Fruit fly (Drosophila melanogaster) whole organism, pupa: ENCODE measurements around the gene mey.

Experiments used
- CG10348 ChIP-seq: fragments of 200-800 bp; sonication (Bioruptor generic); IDR thresholded peaks from 2 replicates; pipeline ENCODE4 v1.3.6; 2022; ENCODE audit warnings: missing biosample characterization, missing genetic modification characterization
- CG12605 ChIP-seq: fragments of 200-800 bp; sonication (Bioruptor generic); IDR thresholded peaks from 2 replicates; pipeline ENCODE4 v1.3.6; 2022; ENCODE audit warnings: missing biosample characterization, missing genetic modification characterization
- CG13204 ChIP-seq: fragments of 200-800 bp; sonication (Bioruptor generic); optimal IDR thresholded peaks from 2 replicates; lab custom pipeline; 2018; ENCODE audit warnings: missing biosample characterization, mild to moderate bottlenecking, missing genetic modification characterization, moderate library complexity
- CG14655 ChIP-seq: fragments of 200-800 bp; sonication (Bioruptor generic); optimal IDR thresholded peaks from 3 replicates; lab custom pipeline; 2017; ENCODE audit warnings: mild to moderate bottlenecking, missing biosample characterization, missing genetic modification reagents, missing genetic modification characterization
- CG15710 ChIP-seq: fragments of 200-800 bp; sonication (Bioruptor generic); optimal IDR thresholded peaks from 2 replicates; lab custom pipeline; 2018; ENCODE audit warnings: missing biosample characterization, mild to moderate bottlenecking, missing genetic modification characterization, moderate library complexity
- CG17806 ChIP-seq: fragments of 200-800 bp; sonication (Bioruptor generic); optimal IDR thresholded peaks from 2 replicates; lab custom pipeline; 2018; ENCODE audit warnings: missing biosample characterization, mild to moderate bottlenecking, missing genetic modification characterization, moderate library complexity
- CG32121 ChIP-seq: fragments of 200-800 bp; sonication (Bioruptor generic); IDR thresholded peaks from 2 replicates; pipeline ENCODE4 v1.3.6; 2022; ENCODE audit warnings: missing biosample characterization, missing genetic modification characterization
- CG34367 ChIP-seq: fragments of 200-800 bp; sonication (Bioruptor generic); optimal IDR thresholded peaks from 2 replicates; lab custom pipeline; 2018; ENCODE audit warnings: missing biosample characterization, mild to moderate bottlenecking, missing genetic modification characterization
- CG4496 ChIP-seq: fragments of 200-800 bp; sonication (Bioruptor generic); IDR thresholded peaks from 3 replicates; pipeline ENCODE4 v1.3.6; 2022; ENCODE audit warnings: missing biosample characterization, missing genetic modification characterization
- CG8159 ChIP-seq: fragments of 200-800 bp; sonication (Bioruptor generic); optimal IDR thresholded peaks from 3 replicates; lab custom pipeline; 2018; ENCODE audit warnings: missing biosample characterization, mild to moderate bottlenecking, missing genetic modification characterization, moderate library complexity
- CG8301 ChIP-seq: fragments of 200-800 bp; sonication (Bioruptor generic); optimal IDR thresholded peaks from 2 replicates; lab custom pipeline; 2018; ENCODE audit warnings: missing biosample characterization, mild to moderate bottlenecking, missing genetic modification characterization
- CG9948 ChIP-seq: fragments of 200-800 bp; sonication (Bioruptor generic); optimal IDR thresholded peaks from 2 replicates; lab custom pipeline; 2018; ENCODE audit warnings: missing biosample characterization, mild to moderate bottlenecking, missing genetic modification characterization, moderate library complexity
- D1 ChIP-seq: fragments of 200-800 bp; sonication (Bioruptor generic); optimal IDR thresholded peaks from 2 replicates; lab custom pipeline; 2018; ENCODE audit warnings: missing biosample characterization, mild to moderate bottlenecking, missing genetic modification characterization, moderate library complexity
- EcR ChIP-seq: fragments of 200-800 bp; sonication (Bioruptor generic); optimal IDR thresholded peaks from 3 replicates; lab custom pipeline; 2019; ENCODE audit warnings: missing biosample characterization, missing genetic modification characterization, mild to moderate bottlenecking, moderate library complexity, missing genetic modification reagents
- Ets98B ChIP-seq: fragments of 200-800 bp; sonication (Bioruptor generic); IDR thresholded peaks from 2 replicates; pipeline ENCODE4 v1.3.6; 2022; ENCODE audit warnings: missing biosample characterization, missing genetic modification characterization
- Pif1A ChIP-seq: fragments of 200-800 bp; sonication (Bioruptor generic); optimal IDR thresholded peaks from 3 replicates; lab custom pipeline; 2016; ENCODE audit warnings: missing biosample characterization, missing genetic modification characterization
- Pif1B ChIP-seq: fragments of 200-800 bp; sonication (Bioruptor generic); optimal IDR thresholded peaks from 3 replicates; lab custom pipeline; 2016; ENCODE audit warnings: missing biosample characterization, missing genetic modification characterization
- Snoo ChIP-seq: fragments of 200-800 bp; sonication (Bioruptor generic); optimal IDR thresholded peaks from 3 replicates; lab custom pipeline; 2017; ENCODE audit warnings: missing biosample characterization, mild to moderate bottlenecking, missing genetic modification characterization, inconsistent platforms
- fd96Ca ChIP-seq: fragments of 200-800 bp; sonication (Bioruptor generic); IDR thresholded peaks from 3 replicates; pipeline ENCODE4 v1.3.6; 2022; ENCODE audit warnings: missing biosample characterization, missing genetic modification characterization
- gl ChIP-seq: fragments of 200-800 bp; sonication (Bioruptor generic); optimal IDR thresholded peaks from 2 replicates; lab custom pipeline; 2018; ENCODE audit warnings: missing biosample characterization, mild to moderate bottlenecking, missing genetic modification characterization
- rn ChIP-seq: fragments of 200-800 bp; sonication (Bioruptor generic); IDR thresholded peaks from 2 replicates; pipeline ENCODE4 v1.3.6; 2022; ENCODE audit warnings: missing biosample characterization, missing genetic modification characterization

Gene mey

dm6 chr3R:31482117-31482516, 16.9 kb upstream of the mey start:
- TF ChIP-seq CG4496 (GFP tag; lab: Robert Waterston, UW) (peak; percentile 72), CG10348 (GFP tag; lab: Robert Waterston, UW) (0 out of 2 replicates have a peak, but pooled peaks have one; percentile 15), CG9948 (tag; lab: Kevin White, UChicago) (peak; percentile 21), gl (no peak), CG8301 (peak; percentile 70), CG14655 (GFP tag; lab: Kevin White, UChicago) (peak; percentile 68), Snoo (no peak), CG17806 (tag; lab: Kevin White, UChicago) (no peak), fd96Ca (peak; percentile 86), CG15710 (tag; lab: Kevin White, UChicago) (peak; percentile 60), CG34367 (tag; lab: Kevin White, UChicago) (peak; percentile 44), rn (GFP tag; lab: Robert Waterston, UW) (no peak), Ets98B (GFP tag; lab: Robert Waterston, UW) (peak; percentile 76), EcR (no peak), D1 (no peak), CG13204 (GFP tag; lab: Kevin White, UChicago) (no peak), CG32121 (peak; percentile 68), CG12605 (peak; percentile 54), Pif1A (GFP tag; lab: Kevin White, UChicago) (peak; percentile 68), Pif1B (GFP tag; lab: Kevin White, UChicago) (peak; percentile 53), CG8159 (tag; lab: Kevin White, UChicago) (peak; percentile 44)

- TF ChIP-seq Pif1A (GFP tag; lab: Kevin White, UChicago) (no peak), CG17806 (tag; lab: Kevin White, UChicago) (no peak), fd96Ca (no peak), CG9948 (tag; lab: Kevin White, UChicago) (no peak), EcR (no peak), gl (no peak), rn (GFP tag; lab: Robert Waterston, UW) (no peak), CG13204 (GFP tag; lab: Kevin White, UChicago) (no peak), CG10348 (GFP tag; lab: Robert Waterston, UW) (no peak), CG34367 (tag; lab: Kevin White, UChicago) (no peak)
These were observed 16.0 kb upstream of the mey start for dm6 chr3R:31483060-31483459.

- no peak for TF ChIP-seq fd96Ca
- peak; percentile 33 for TF ChIP-seq Pif1B (GFP tag; lab: Kevin White, UChicago)
- TF ChIP-seq gl, result no peak
- peak; percentile 42 for TF ChIP-seq Pif1A (GFP tag; lab: Kevin White, UChicago)
- no peak for TF ChIP-seq rn (GFP tag; lab: Robert Waterston, UW)
- TF ChIP-seq CG34367 (tag; lab: Kevin White, UChicago), result peak; percentile 26
- peak; percentile 50 for TF ChIP-seq CG15710 (tag; lab: Kevin White, UChicago)
- TF ChIP-seq CG8301, result peak; percentile 39
- peak; percentile 45 for TF ChIP-seq CG14655 (GFP tag; lab: Kevin White, UChicago)
- TF ChIP-seq CG9948 (tag; lab: Kevin White, UChicago), result peak; percentile 34
- TF ChIP-seq CG17806 (tag; lab: Kevin White, UChicago), result peak; percentile 52
- TF ChIP-seq CG32121, result no peak
- no peak for TF ChIP-seq CG10348 (GFP tag; lab: Robert Waterston, UW)
- TF ChIP-seq CG8159 (tag; lab: Kevin White, UChicago), result peak; percentile 62
These were observed 4.6 kb downstream of the mey start for dm6 chr3R:31503665-31504064.

- TF ChIP-seq EcR (peak; percentile 88), CG13204 (GFP tag; lab: Kevin White, UChicago) (peak; percentile 96), Pif1B (GFP tag; lab: Kevin White, UChicago) (no peak)
These were observed 5.8 kb downstream of the mey start for dm6 chr3R:31504731-31505252.

DNA sequence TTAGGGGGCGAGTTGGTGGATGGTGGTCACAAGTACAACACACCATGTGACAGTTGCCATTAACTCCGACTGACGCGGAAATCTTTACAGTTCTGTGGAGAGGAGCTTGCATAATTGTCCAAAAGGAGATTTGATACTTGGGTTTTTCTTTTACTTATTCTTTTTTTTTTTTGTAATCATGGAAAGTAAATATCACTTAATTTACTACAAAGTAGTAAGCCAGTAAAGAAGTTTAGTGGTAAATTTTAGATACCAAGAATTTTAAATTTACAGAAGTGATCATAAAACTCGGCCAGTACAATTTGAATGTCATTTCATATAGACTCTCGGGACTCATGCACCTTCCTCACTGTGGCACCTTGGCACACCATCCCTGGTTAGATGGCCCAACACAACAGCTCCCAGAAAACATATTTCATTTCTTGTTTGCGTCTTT, 6.2 kb downstream of the mey start:
- TF ChIP-seq Snoo (peak; percentile 30), Pif1B (GFP tag; lab: Kevin White, UChicago) (no peak), CG17806 (tag; lab: Kevin White, UChicago) (peak; percentile 24), CG8301 (peak; percentile 20), CG14655 (GFP tag; lab: Kevin White, UChicago) (peak; percentile 49), CG8159 (tag; lab: Kevin White, UChicago) (peak; percentile 43), CG34367 (tag; lab: Kevin White, UChicago) (no peak), D1 (no peak), rn (GFP tag; lab: Robert Waterston, UW) (no peak), Pif1A (GFP tag; lab: Kevin White, UChicago) (peak; percentile 9), CG15710 (tag; lab: Kevin White, UChicago) (peak; percentile 44), CG32121 (no peak), EcR (no peak), Ets98B (GFP tag; lab: Robert Waterston, UW) (no peak), gl (no peak), CG12605 (no peak), CG13204 (GFP tag; lab: Kevin White, UChicago) (no peak), CG9948 (tag; lab: Kevin White, UChicago) (peak; percentile 20), fd96Ca (no peak), CG10348 (GFP tag; lab: Robert Waterston, UW) (no peak), CG4496 (GFP tag; lab: Robert Waterston, UW) (no peak)

DNA sequence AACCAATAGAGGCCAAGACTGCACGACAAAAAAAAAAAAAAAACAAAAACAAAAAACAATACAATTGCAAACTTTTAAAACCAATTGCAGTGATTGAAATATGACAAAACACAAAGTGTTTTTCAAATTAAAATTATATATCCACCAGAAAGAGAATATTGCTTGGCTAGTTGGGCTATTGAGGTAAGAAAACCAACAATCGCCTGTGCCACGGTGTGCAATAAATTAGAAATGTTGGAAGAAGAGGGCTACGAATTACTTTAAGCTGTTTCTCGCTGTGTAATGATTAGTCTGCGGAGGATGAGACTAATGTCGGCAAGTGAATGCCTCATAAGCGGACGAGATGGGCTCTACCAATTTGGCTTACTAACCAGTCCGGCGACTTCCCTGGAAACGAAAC, 13.0 kb downstream of the mey start:
- TF ChIP-seq CG4496 (GFP tag; lab: Robert Waterston, UW) (no peak), EcR (no peak), CG17806 (tag; lab: Kevin White, UChicago) (no peak), Snoo (no peak), CG8159 (tag; lab: Kevin White, UChicago) (no peak), fd96Ca (no peak), CG32121 (no peak), Ets98B (GFP tag; lab: Robert Waterston, UW) (no peak), CG14655 (GFP tag; lab: Kevin White, UChicago) (peak; percentile 47), Pif1B (GFP tag; lab: Kevin White, UChicago) (peak; percentile 9), Pif1A (GFP tag; lab: Kevin White, UChicago) (no peak), CG10348 (GFP tag; lab: Robert Waterston, UW) (no peak), D1 (no peak), CG34367 (tag; lab: Kevin White, UChicago) (no peak), CG15710 (tag; lab: Kevin White, UChicago) (no peak), CG8301 (peak; percentile 26), gl (no peak), rn (GFP tag; lab: Robert Waterston, UW) (no peak)
